Worm (Caenorhabditis elegans): ENCODE measurements around the gene B0403.3.

B0403.3 gene

DNA sequence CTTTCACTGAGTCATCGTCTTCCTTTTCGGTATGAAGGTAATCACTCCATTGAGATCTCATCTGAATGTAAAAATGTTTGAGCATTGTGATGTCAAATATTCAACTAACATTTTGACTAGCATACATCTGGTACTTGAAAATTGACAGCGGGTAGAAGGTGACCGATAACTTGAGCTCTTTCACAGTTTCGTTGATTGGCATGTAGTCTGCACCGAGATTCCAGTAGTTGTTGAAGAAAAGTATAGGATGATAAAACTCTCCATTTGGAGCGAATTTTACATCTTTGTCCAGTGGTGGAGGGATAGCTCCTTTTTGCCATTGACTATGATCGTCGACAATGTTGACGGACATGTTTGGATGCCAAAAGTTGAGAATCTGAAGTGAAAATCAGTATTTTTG, 35.9 kb upstream of the B0403.3 start:
- no peak for TF ChIP-seq unc-55 (GFP tag; optimal IDR thresholded peaks at IDR 0.05)
- no peak for TF ChIP-seq snpc-4 (tag; optimal IDR thresholded peaks at IDR 0.05)
- TF ChIP-seq nhr-11 (tag; optimal IDR thresholded peaks at IDR 0.05) = no peak
- TF ChIP-seq egl-27 (tag; optimal IDR thresholded peaks at IDR 0.05) = no peak
- TF ChIP-seq Y55F3AM.14 (GFP tag; optimal IDR thresholded peaks at IDR 0.05) = no peak
- no peak for TF ChIP-seq F13H6.1 (tag; optimal IDR thresholded peaks at IDR 0.05)
- TF ChIP-seq ceh-16 (tag; optimal IDR thresholded peaks at IDR 0.05) = no peak
- no peak for TF ChIP-seq unc-62 (GFP tag; optimal IDR thresholded peaks at IDR 0.05)
- no peak for TF ChIP-seq ceh-82 (tag; optimal IDR thresholded peaks at IDR 0.05)
- TF ChIP-seq R02D3.7 (tag; optimal IDR thresholded peaks at IDR 0.05) = no peak
- no peak for TF ChIP-seq nhr-129 (tag; optimal IDR thresholded peaks at IDR 0.05)
- TF ChIP-seq elt-3 (tag; optimal IDR thresholded peaks at IDR 0.05) = no peak
- TF ChIP-seq crh-2 (tag; optimal IDR thresholded peaks at IDR 0.05) = no peak
- no peak for TF ChIP-seq elt-1 (tag; optimal IDR thresholded peaks at IDR 0.05)
- TF ChIP-seq sma-3 (GFP tag; optimal IDR thresholded peaks at IDR 0.05) = no peak
- TF ChIP-seq sem-4 (tag; optimal IDR thresholded peaks at IDR 0.05) = no peak
- no peak for TF ChIP-seq nhr-77 (tag; optimal IDR thresholded peaks at IDR 0.05)

DNA sequence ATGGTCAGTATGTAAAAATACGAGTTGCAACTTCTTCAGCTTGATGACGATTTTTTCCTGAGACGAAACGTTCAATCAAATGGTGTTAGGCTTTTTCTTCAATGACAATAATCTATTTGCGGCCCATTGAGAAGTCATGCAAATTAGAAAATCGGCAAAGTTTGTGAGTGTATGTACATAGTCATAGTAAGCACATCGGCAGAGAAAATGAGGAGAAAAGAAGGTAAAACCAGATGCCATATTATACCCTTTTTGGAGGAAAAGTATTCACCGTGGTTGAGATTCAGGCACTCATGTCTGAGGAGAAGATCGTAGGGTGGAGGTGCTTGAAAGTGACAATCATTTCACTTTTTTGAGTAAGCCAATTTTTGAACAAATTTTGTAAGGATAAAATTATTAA, 33.2 kb upstream of the B0403.3 start, which contains the start of gene C36B7.5:
Gene C36B7.5 (minus strand): TSS at position 101 of the 400 bp plus-strand sequence.
- TF ChIP-seq nhr-6 (tag; optimal IDR thresholded peaks at IDR 0.05) (no peak), aly-2 (tag; optimal IDR thresholded peaks at IDR 0.05) (no peak), skn-1 (tag; optimal IDR thresholded peaks at IDR 0.05) (no peak), fos-1 (tag; optimal IDR thresholded peaks at IDR 0.05) (no peak), alr-1 (tag; optimal IDR thresholded peaks at IDR 0.05) (no peak), mab-5 (tag; optimal IDR thresholded peaks at IDR 0.05) (no peak), R02D3.7 (tag; optimal IDR thresholded peaks at IDR 0.05) (no peak), egl-27 (tag; optimal IDR thresholded peaks at IDR 0.05) (no peak), nhr-77 (tag; optimal IDR thresholded peaks at IDR 0.05) (no peak), sma-9 (GFP tag; optimal IDR thresholded peaks at IDR 0.05) (no peak), sma-9 (tag; optimal IDR thresholded peaks at IDR 0.05) (no peak), peb-1 (tag; optimal IDR thresholded peaks at IDR 0.05) (no peak), unc-55 (GFP tag; optimal IDR thresholded peaks at IDR 0.05) (no peak), Y55F3AM.14 (GFP tag; optimal IDR thresholded peaks at IDR 0.05) (no peak), ztf-4 (tag; optimal IDR thresholded peaks at IDR 0.05) (no peak), nhr-237 (tag; optimal IDR thresholded peaks at IDR 0.05) (no peak)

DNA sequence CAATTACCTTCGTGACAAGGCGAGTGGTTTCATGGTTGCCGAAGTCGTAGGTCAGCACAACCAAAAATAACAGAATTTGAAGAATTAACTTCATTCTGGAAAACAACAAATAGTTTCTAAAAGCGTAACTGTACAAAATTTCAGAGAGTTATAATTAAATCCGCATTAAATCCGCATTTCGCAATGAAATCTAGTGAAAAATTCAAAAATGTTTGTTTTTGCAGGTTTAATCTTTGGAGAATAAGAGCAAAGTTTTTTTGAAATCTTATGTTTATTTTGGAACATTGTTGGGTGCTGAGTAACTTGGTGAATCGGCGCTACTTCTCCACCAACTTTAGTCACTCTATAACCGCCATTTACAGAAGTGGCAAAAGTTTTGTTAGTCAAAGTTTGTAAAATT, 22.8 kb upstream of the B0403.3 start, which contains the start of gene C36B7.4:
Gene C36B7.4 (minus strand): TSS at position 101 of the 400 bp plus-strand sequence.
- no peak for TF ChIP-seq nhr-25 (tag; optimal IDR thresholded peaks at IDR 0.05)
- TF ChIP-seq peb-1 (tag; optimal IDR thresholded peaks at IDR 0.05) = no peak
- no peak for TF ChIP-seq dmd-4 (tag; optimal IDR thresholded peaks at IDR 0.05)
- no peak for TF ChIP-seq lsy-2 (tag; optimal IDR thresholded peaks at IDR 0.05)
- TF ChIP-seq nhr-11 (tag; optimal IDR thresholded peaks at IDR 0.05) = no peak
- TF ChIP-seq sma-9 (GFP tag; optimal IDR thresholded peaks at IDR 0.05) = no peak
- TF ChIP-seq sma-9 (tag; optimal IDR thresholded peaks at IDR 0.05) = no peak
- no peak for TF ChIP-seq lin-39 (tag; optimal IDR thresholded peaks at IDR 0.05)
- no peak for TF ChIP-seq nhr-237 (tag; optimal IDR thresholded peaks at IDR 0.05)
- no peak for TF ChIP-seq elt-1 (tag; optimal IDR thresholded peaks at IDR 0.05)
- no peak for TF ChIP-seq ztf-11 (tag; optimal IDR thresholded peaks at IDR 0.05)
- TF ChIP-seq ZK546.5 (tag; optimal IDR thresholded peaks at IDR 0.05) = no peak
- TF ChIP-seq nhr-6 (tag; optimal IDR thresholded peaks at IDR 0.05) = no peak
- TF ChIP-seq nhr-10 (tag; optimal IDR thresholded peaks at IDR 0.05) = no peak
- no peak for TF ChIP-seq unc-55 (GFP tag; optimal IDR thresholded peaks at IDR 0.05)
- no peak for TF ChIP-seq elt-3 (tag; optimal IDR thresholded peaks at IDR 0.05)
- TF ChIP-seq ceh-82 (tag; optimal IDR thresholded peaks at IDR 0.05) = no peak

DNA sequence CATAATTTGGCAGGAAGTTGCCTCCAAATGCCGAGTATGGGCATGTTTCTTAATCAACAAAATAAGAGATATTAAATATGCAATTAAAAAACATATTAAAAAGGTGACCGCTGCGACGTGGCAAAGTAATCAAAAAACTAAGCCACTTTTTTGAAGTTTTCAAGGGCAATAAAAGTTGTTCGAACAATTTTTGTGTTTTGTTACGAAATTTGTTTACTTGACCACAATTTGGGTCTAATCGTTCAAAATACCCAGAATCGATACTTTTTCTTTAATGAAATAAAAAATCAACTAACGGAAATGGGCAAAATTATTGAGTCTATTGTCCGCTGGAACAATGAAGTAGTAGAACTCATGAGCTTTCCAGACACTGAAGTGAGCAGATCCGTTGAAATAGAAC, 21.9 kb upstream of the B0403.3 start, which contains the start of gene Y1B5A.1:
Gene Y1B5A.1 (plus strand): TSS at position 301 of the 400 bp plus-strand sequence.
- TF ChIP-seq mdl-1 (tag; optimal IDR thresholded peaks at IDR 0.05) = no peak

DNA sequence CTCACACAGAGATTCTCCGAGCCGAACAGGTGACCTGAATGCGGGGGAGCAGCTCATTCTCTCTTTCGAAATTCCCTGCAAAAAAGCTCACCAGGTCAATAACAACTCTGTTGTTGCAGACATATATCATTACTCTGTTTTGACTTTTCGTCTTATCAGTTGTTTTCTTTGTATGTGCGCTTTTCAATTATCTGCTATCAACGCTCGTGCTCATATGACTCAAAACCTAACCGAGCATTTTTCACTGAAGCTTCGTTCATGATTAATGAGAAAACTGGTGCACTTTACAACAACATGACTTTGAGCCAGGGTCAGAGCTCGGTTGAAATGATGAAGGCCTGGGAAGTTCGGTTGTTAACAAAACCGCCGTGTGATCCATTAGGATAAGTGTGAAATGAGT, 13.3 kb upstream of the B0403.3 start:
- TF ChIP-seq zag-1 (tag; optimal IDR thresholded peaks at IDR 0.05) (no peak), nhr-129 (tag; optimal IDR thresholded peaks at IDR 0.05) (peak; percentile 60), unc-62 (GFP tag; optimal IDR thresholded peaks at IDR 0.05) (no peak), R02D3.7 (tag; optimal IDR thresholded peaks at IDR 0.05) (no peak), F13H6.1 (tag; optimal IDR thresholded peaks at IDR 0.05) (no peak), nhr-12 (tag; optimal IDR thresholded peaks at IDR 0.05) (no peak), C34F6.9 (tag; optimal IDR thresholded peaks at IDR 0.05) (peak; percentile 26), ceh-82 (tag; optimal IDR thresholded peaks at IDR 0.05) (no peak), mab-5 (tag; optimal IDR thresholded peaks at IDR 0.05) (no peak), nhr-23 (tag; optimal IDR thresholded peaks at IDR 0.05) (no peak)

All from whole organism, L2 larva.